Worm (Caenorhabditis elegans): ENCODE measurements around the gene abcx-1.

The abcx-1 gene

ce11 chrII:6535957-6536424 is 4.0 kb downstream of the abcx-1 start, which contains the start of gene utp-20 (continued):
- TF ChIP-seq madf-8 (GFP tag; conservative IDR thresholded peaks at IDR 0.05) (no peak), egl-18 (GFP tag; IDR thresholded peaks at IDR 0.05) (no peak)

ce11 chrII:6544842-6545410 is 13.0 kb downstream of the abcx-1 start, which contains the start of gene lron-15:
TSS of gene lron-15 (minus strand) at chrII:6544892.
- TF ChIP-seq B0261.1 (tag; optimal IDR thresholded peaks at IDR 0.05), result no peak
- TF ChIP-seq F52B5.7 (tag; optimal IDR thresholded peaks at IDR 0.05), result no peak
- no peak for TF ChIP-seq rpc-1 (optimal IDR thresholded peaks at IDR 0.05)
- no peak for TF ChIP-seq rpc-1 (tag; optimal IDR thresholded peaks at IDR 0.05)
- no peak for TF ChIP-seq ztf-25 (GFP tag; IDR thresholded peaks at IDR 0.05)
- no peak for TF ChIP-seq egrh-3 (GFP tag; IDR thresholded peaks at IDR 0.05)
- no peak for TF ChIP-seq efl-1 (GFP tag; optimal IDR thresholded peaks at IDR 0.05)
- no peak for TF ChIP-seq unc-62 (GFP tag; optimal IDR thresholded peaks at IDR 0.05)
- TF ChIP-seq nhr-120 (GFP tag; IDR thresholded peaks at IDR 0.05), result no peak
- TF ChIP-seq gei-17 (GFP tag; optimal IDR thresholded peaks at IDR 0.05), result no peak
- TF ChIP-seq lag-1 (GFP tag; IDR thresholded peaks at IDR 0.05), result no peak
- TF ChIP-seq lsl-1 (GFP tag; optimal IDR thresholded peaks at IDR 0.05), result no peak
- no peak for TF ChIP-seq ztf-3 (GFP tag; optimal IDR thresholded peaks at IDR 0.05)
- TF ChIP-seq hsf-1 (GFP tag; IDR thresholded peaks at IDR 0.05), result no peak
- no peak for TF ChIP-seq F55B11.4 (tag; optimal IDR thresholded peaks at IDR 0.05; ENCODE audit: borderline replicate concordance, insufficient read depth)
- no peak for TF ChIP-seq rcor-1 (GFP tag; IDR thresholded peaks at IDR 0.05)

DNA sequence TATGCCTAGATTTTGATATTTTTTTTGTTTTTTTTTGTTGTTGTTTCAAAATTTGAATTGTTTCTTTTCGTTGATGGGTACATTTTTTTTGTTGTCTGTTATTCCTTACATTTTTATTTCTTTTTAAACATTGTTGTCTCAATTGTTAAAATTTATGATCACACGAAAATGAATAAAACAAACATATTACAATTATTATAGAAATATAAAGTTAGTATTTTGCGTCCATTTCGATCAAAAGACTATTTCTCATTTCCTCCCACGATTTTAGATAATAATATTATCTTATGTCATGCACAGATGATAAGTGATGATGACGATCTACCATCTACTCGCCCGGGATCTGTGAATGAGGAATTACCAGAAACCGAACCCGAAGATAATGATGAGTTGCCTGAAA is 22.7 kb downstream of the abcx-1 start, which contains the start of gene wrn-1:
wrn-1 (plus strand) TSS at position 301 of the 400 bp plus-strand sequence.
- no peak for TF ChIP-seq lag-1 (GFP tag; IDR thresholded peaks at IDR 0.05)
- no peak for TF ChIP-seq tlf-1 (GFP tag; optimal IDR thresholded peaks at IDR 0.05)
- no peak for TF ChIP-seq hsf-1 (GFP tag; IDR thresholded peaks at IDR 0.05)
- TF ChIP-seq hmg-1.2 (GFP tag; IDR thresholded peaks at IDR 0.05), result no peak
- TF ChIP-seq unc-62 (GFP tag; optimal IDR thresholded peaks at IDR 0.05), result no peak
- no peak for TF ChIP-seq F55B11.4 (tag; optimal IDR thresholded peaks at IDR 0.05; ENCODE audit: borderline replicate concordance, insufficient read depth)
- TF ChIP-seq hrde-1 (tag; optimal IDR thresholded peaks at IDR 0.05; ENCODE audit: borderline replicate concordance), result no peak
- no peak for TF ChIP-seq dpl-1 (GFP tag; optimal IDR thresholded peaks at IDR 0.05)
- no peak for TF ChIP-seq lin-40 (tag; optimal IDR thresholded peaks at IDR 0.05)
- no peak for TF ChIP-seq F23B12.7 (tag; optimal IDR thresholded peaks at IDR 0.05; ENCODE audit: insufficient read depth)
- TF ChIP-seq C17E4.6 (GFP tag; IDR thresholded peaks at IDR 0.05), result no peak
- TF ChIP-seq K11D2.4 (GFP tag; IDR thresholded peaks at IDR 0.05), result no peak
- no peak for TF ChIP-seq ceh-40 (GFP tag; IDR thresholded peaks at IDR 0.05)
- TF ChIP-seq snpc-4 (GFP tag; optimal IDR thresholded peaks at IDR 0.05), result no peak
- TF ChIP-seq snpc-4 (tag; optimal IDR thresholded peaks at IDR 0.05), result no peak
- TF ChIP-seq rpc-1 (optimal IDR thresholded peaks at IDR 0.05), result no peak
- TF ChIP-seq rpc-1 (tag; optimal IDR thresholded peaks at IDR 0.05), result no peak
- TF ChIP-seq cebp-1 (GFP tag; IDR thresholded peaks at IDR 0.05), result no peak
- TF ChIP-seq cebp-1 (tag; optimal IDR thresholded peaks at IDR 0.05), result no peak
- no peak for TF ChIP-seq ceh-79 (tag; optimal IDR thresholded peaks at IDR 0.05)
- TF ChIP-seq attf-3 (GFP tag; conservative IDR thresholded peaks at IDR 0.05), result no peak
- TF ChIP-seq aptf-3 (GFP tag; IDR thresholded peaks at IDR 0.05), result no peak
- no peak for TF ChIP-seq B0336.3 (GFP tag; IDR thresholded peaks at IDR 0.05)

- TF ChIP-seq lin-26 (GFP tag; IDR thresholded peaks at IDR 0.05), result no peak
- TF ChIP-seq pbrm-1 (GFP tag; IDR thresholded peaks at IDR 0.05), result 0 out of 2 replicates have a peak, but pooled peaks have one; percentile 32
- TF ChIP-seq madf-10 (tag; optimal IDR thresholded peaks at IDR 0.05), result no peak
- no peak for TF ChIP-seq ceh-91 (GFP tag; IDR thresholded peaks at IDR 0.05)
- TF ChIP-seq zim-3 (tag; optimal IDR thresholded peaks at IDR 0.05), result no peak
- peak; percentile 79 for TF ChIP-seq Y53G8AR.9 (GFP tag; conservative IDR thresholded peaks at IDR 0.05)
- no peak for TF ChIP-seq ceh-100 (GFP tag; IDR thresholded peaks at IDR 0.05)
- no peak for TF ChIP-seq die-1 (tag; optimal IDR thresholded peaks at IDR 0.05)
- no peak for TF ChIP-seq sdz-38 (tag; optimal IDR thresholded peaks at IDR 0.05)
- TF ChIP-seq ztf-26 (tag; optimal IDR thresholded peaks at IDR 0.05), result no peak
- no peak for TF ChIP-seq F10E7.11 (tag; optimal IDR thresholded peaks at IDR 0.05)
Observed at ce11 chrII:6558887-6559286, 26.9 kb downstream of the abcx-1 start.

Data from whole organism, young adult.